Fruit fly (Drosophila melanogaster) whole organism, pupa: Measurements from ENCODE around the gene CG5346.
A peak's percentile ranks its signal among the peaks of the same experiment; 100 is the strongest.

ENCODE experiments used
- CG10348 ChIP-seq: fragments of 200-800 bp; sonication (Bioruptor generic); IDR thresholded peaks from 2 replicates; pipeline ENCODE4 v1.3.6; 2022; ENCODE audit warnings: missing biosample characterization, missing genetic modification characterization
- CG12605 ChIP-seq: fragments of 200-800 bp; sonication (Bioruptor generic); IDR thresholded peaks from 2 replicates; pipeline ENCODE4 v1.3.6; 2022; ENCODE audit warnings: missing biosample characterization, missing genetic modification characterization
- CG13204 ChIP-seq: fragments of 200-800 bp; sonication (Bioruptor generic); optimal IDR thresholded peaks from 2 replicates; lab custom pipeline; 2018; ENCODE audit warnings: missing biosample characterization, mild to moderate bottlenecking, missing genetic modification characterization, moderate library complexity
- CG15710 ChIP-seq: fragments of 200-800 bp; sonication (Bioruptor generic); optimal IDR thresholded peaks from 2 replicates; lab custom pipeline; 2018; ENCODE audit warnings: missing biosample characterization, mild to moderate bottlenecking, missing genetic modification characterization, moderate library complexity
- CG34367 ChIP-seq: fragments of 200-800 bp; sonication (Bioruptor generic); optimal IDR thresholded peaks from 2 replicates; lab custom pipeline; 2018; ENCODE audit warnings: missing biosample characterization, mild to moderate bottlenecking, missing genetic modification characterization
- CG8159 ChIP-seq: fragments of 200-800 bp; sonication (Bioruptor generic); optimal IDR thresholded peaks from 3 replicates; lab custom pipeline; 2018; ENCODE audit warnings: missing biosample characterization, mild to moderate bottlenecking, missing genetic modification characterization, moderate library complexity
- CG9948 ChIP-seq: fragments of 200-800 bp; sonication (Bioruptor generic); optimal IDR thresholded peaks from 2 replicates; lab custom pipeline; 2018; ENCODE audit warnings: missing biosample characterization, mild to moderate bottlenecking, missing genetic modification characterization, moderate library complexity
- D1 ChIP-seq: fragments of 200-800 bp; sonication (Bioruptor generic); optimal IDR thresholded peaks from 2 replicates; lab custom pipeline; 2018; ENCODE audit warnings: missing biosample characterization, mild to moderate bottlenecking, missing genetic modification characterization, moderate library complexity
- EcR ChIP-seq: fragments of 200-800 bp; sonication (Bioruptor generic); optimal IDR thresholded peaks from 3 replicates; lab custom pipeline; 2019; ENCODE audit warnings: missing biosample characterization, missing genetic modification characterization, mild to moderate bottlenecking, moderate library complexity, missing genetic modification reagents
- Ets98B ChIP-seq: fragments of 200-800 bp; sonication (Bioruptor generic); IDR thresholded peaks from 2 replicates; pipeline ENCODE4 v1.3.6; 2022; ENCODE audit warnings: missing biosample characterization, missing genetic modification characterization
- Pif1A ChIP-seq: fragments of 200-800 bp; sonication (Bioruptor generic); optimal IDR thresholded peaks from 3 replicates; lab custom pipeline; 2016; ENCODE audit warnings: missing biosample characterization, missing genetic modification characterization
- Pif1B ChIP-seq: fragments of 200-800 bp; sonication (Bioruptor generic); optimal IDR thresholded peaks from 3 replicates; lab custom pipeline; 2016; ENCODE audit warnings: missing biosample characterization, missing genetic modification characterization
- fd96Ca ChIP-seq: fragments of 200-800 bp; sonication (Bioruptor generic); IDR thresholded peaks from 3 replicates; pipeline ENCODE4 v1.3.6; 2022; ENCODE audit warnings: missing biosample characterization, missing genetic modification characterization
- rn ChIP-seq: fragments of 200-800 bp; sonication (Bioruptor generic); IDR thresholded peaks from 2 replicates; pipeline ENCODE4 v1.3.6; 2022; ENCODE audit warnings: missing biosample characterization, missing genetic modification characterization

DNA sequence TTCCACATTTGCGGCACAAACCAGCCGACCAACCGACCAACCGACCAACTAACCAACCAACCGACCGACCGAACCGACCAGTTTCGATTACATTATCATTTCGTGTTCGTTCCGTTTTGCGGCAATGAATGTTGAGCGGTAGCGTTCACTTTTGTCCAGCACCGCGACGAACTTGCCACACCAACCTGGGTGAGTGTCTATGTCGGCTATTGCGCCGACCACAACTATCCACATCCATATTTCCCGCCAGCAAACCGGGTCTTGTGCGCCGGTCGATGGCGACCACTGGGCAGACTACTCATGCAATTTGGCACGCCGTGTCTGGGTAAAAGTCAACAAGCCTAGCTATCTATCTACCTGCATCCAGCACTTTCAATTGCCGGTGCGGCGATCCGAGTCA, 48.5 kb upstream of the CG5346 start:
- TF ChIP-seq Ets98B, result no peak
- TF ChIP-seq D1 (tag; lab: Kevin White, UChicago), result no peak
- no peak for TF ChIP-seq CG9948 (tag; lab: Kevin White, UChicago)
- TF ChIP-seq CG10348, result no peak
- peak; percentile 27; the same call in 1 of the 3 replicates for TF ChIP-seq fd96Ca (GFP tag; lab: Robert Waterston, UW)
- no peak for TF ChIP-seq Pif1B (GFP tag; lab: Kevin White, UChicago)
- TF ChIP-seq CG34367 (tag; lab: Kevin White, UChicago), result no peak
- no peak for TF ChIP-seq CG8159 (tag; lab: Kevin White, UChicago)
- TF ChIP-seq CG15710 (tag; lab: Kevin White, UChicago), result no peak
- no peak for TF ChIP-seq CG12605 (GFP tag; lab: Robert Waterston, UW)
- no peak for TF ChIP-seq Pif1A (GFP tag; lab: Kevin White, UChicago)
- no peak for TF ChIP-seq rn (GFP tag; lab: Robert Waterston, UW)
- no peak for TF ChIP-seq CG13204
- no peak for TF ChIP-seq EcR (GFP tag; lab: Kevin White, UChicago)
